Fruit fly (Drosophila melanogaster): ENCODE results near the gene CG9192.

CG9192 gene

dm6 chr3L:1216460-1216859, 21.7 kb downstream of the CG9192 start (continued):
- TF ChIP-seq Camta (GFP tag; optimal IDR thresholded peaks at IDR 0.05) (peak; percentile 12), bbx (GFP tag; IDR thresholded peaks at IDR 0.05; ENCODE audit: partially characterized antibody) (no peak), B-H2 (GFP tag; optimal IDR thresholded peaks at IDR 0.05) (no peak), CG33557 (GFP tag; optimal IDR thresholded peaks at IDR 0.05) (no peak), CG7372 (GFP tag; IDR thresholded peaks at IDR 0.05) (no peak), cas (GFP tag; IDR thresholded peaks at IDR 0.05) (no peak), knrl (GFP tag; IDR thresholded peaks at IDR 0.05; ENCODE audit: partially characterized antibody) (no peak), klu (GFP tag; IDR thresholded peaks at IDR 0.05) (no peak), Lim3 (GFP tag; IDR thresholded peaks at IDR 0.05) (no peak), CG10979 (tag; optimal IDR thresholded peaks at IDR 0.05) (peak; percentile 74), CG1233 (GFP tag; optimal IDR thresholded peaks at IDR 0.05) (peak; percentile 6), sens-2 (GFP tag; IDR thresholded peaks at IDR 0.05) (no peak), CG10274 (GFP tag; optimal IDR thresholded peaks at IDR 0.05) (no peak), lola (GFP tag; optimal IDR thresholded peaks at IDR 0.05) (peak in 1 of 3 experiments; percentile 44), CG2678 (tag; optimal IDR thresholded peaks at IDR 0.05) (peak; percentile 60), Hand (GFP tag; optimal IDR thresholded peaks at IDR 0.05) (no peak), exex (tag; optimal IDR thresholded peaks at IDR 0.05) (no peak), Bgb (GFP tag; IDR thresholded peaks at IDR 0.05; ENCODE audit: partially characterized antibody) (no peak), tio (GFP tag; optimal IDR thresholded peaks at IDR 0.05) (no peak), pnt (GFP tag; optimal IDR thresholded peaks at IDR 0.05) (peak; percentile 24), Neu2 (GFP tag; optimal IDR thresholded peaks at IDR 0.05; ENCODE audit: borderline replicate concordance) (no peak), CG43689 (GFP tag; IDR thresholded peaks at IDR 0.05) (no peak), CG3847 (GFP tag; IDR thresholded peaks at IDR 0.05) (no peak), fru (optimal IDR thresholded peaks at IDR 0.05) (no peak), CG8089 (GFP tag; optimal IDR thresholded peaks at IDR 0.05) (no peak), psq (GFP tag; optimal IDR thresholded peaks at IDR 0.05) (no peak), CG16813 (GFP tag; IDR thresholded peaks at IDR 0.05; ENCODE audit: partially characterized antibody) (no peak), ci (GFP tag; IDR thresholded peaks at IDR 0.05) (peak; percentile 70), sim (GFP tag; IDR thresholded peaks at IDR 0.05) (no peak), da (GFP tag; optimal IDR thresholded peaks at IDR 0.05) (no peak), CG3726 (GFP tag; IDR thresholded peaks at IDR 0.05) (no peak), Trl (optimal IDR thresholded peaks at IDR 0.05) (no peak), Trl (GFP tag; optimal IDR thresholded peaks at IDR 0.05) (peak; percentile 2), chn (GFP tag; optimal IDR thresholded peaks at IDR 0.05) (peak; percentile 15), Drgx (GFP tag; IDR thresholded peaks at IDR 0.05) (no peak), ab (GFP tag; optimal IDR thresholded peaks at IDR 0.05) (no peak), CG5245 (GFP tag; optimal IDR thresholded peaks at IDR 0.05) (peak; percentile 55), prd (optimal IDR thresholded peaks at IDR 0.05) (no peak), prd (GFP tag; IDR thresholded peaks at IDR 0.05) (peak; percentile 73; the same call in 2 of the 3 replicates), CG33213 (GFP tag; optimal IDR thresholded peaks at IDR 0.05) (peak; percentile 33), CG13894 (tag; optimal IDR thresholded peaks at IDR 0.05) (no peak), Atf6 (GFP tag; IDR thresholded peaks at IDR 0.05) (0 out of 2 replicates have a peak, but pooled peaks have one; percentile 24), pros (GFP tag; optimal IDR thresholded peaks at IDR 0.05) (no peak), maf-S (GFP tag; optimal IDR thresholded peaks at IDR 0.05) (no peak), CG14441 (GFP tag; IDR thresholded peaks at IDR 0.05) (0 out of 2 replicates have a peak, but pooled peaks have one; percentile 18), Sox100B (GFP tag; optimal IDR thresholded peaks at IDR 0.05) (no peak), CG12155 (GFP tag; optimal IDR thresholded peaks at IDR 0.05) (no peak), cwo (GFP tag; optimal IDR thresholded peaks at IDR 0.05) (no peak), CG10654 (GFP tag; optimal IDR thresholded peaks at IDR 0.05) (peak; percentile 34), Doc3 (GFP tag; IDR thresholded peaks at IDR 0.05; ENCODE audit: partially characterized antibody) (no peak), CG8359 (GFP tag; optimal IDR thresholded peaks at IDR 0.05; ENCODE audit: borderline replicate concordance) (peak; percentile 21), stc (GFP tag; IDR thresholded peaks at IDR 0.05) (0 out of 2 replicates have a peak, but pooled peaks have one; percentile 17)

All from whole organism, embryonic.